Fruit fly (Drosophila melanogaster) whole organism, wandering third instar larva: ENCODE measurements around the gene sals.

Source experiments
- Abd-B ChIP-seq: fragments of >200 bp; optimal IDR thresholded peaks from 2 replicates; lab custom pipeline; 2017; ENCODE audit warnings: missing biosample characterization, missing genetic modification characterization
- CG9705 ChIP-seq: fragments of 200-800 bp; sonication (Bioruptor generic); optimal IDR thresholded peaks from 2 replicates; lab custom pipeline; 2018; ENCODE audit warnings: missing biosample characterization, mild to moderate bottlenecking, missing genetic modification characterization
- CrebA ChIP-seq: fragments of 200-800 bp; sonication (Bioruptor generic); optimal IDR thresholded peaks from 2 replicates; lab custom pipeline; 2016; ENCODE audit warnings: missing biosample characterization, mild to moderate bottlenecking, missing genetic modification characterization, borderline replicate concordance
- Dfd ChIP-seq: fragments of >200 bp; optimal IDR thresholded peaks from 2 replicates; lab custom pipeline; 2017; ENCODE audit warnings: missing biosample characterization, missing genetic modification characterization
- Dif ChIP-seq: fragments of 200-275, 200-300 bp; sonication (Bioruptor generic); optimal IDR thresholded peaks from 2 replicates; lab custom pipeline; 2018; ENCODE audit warnings: missing biosample characterization, missing genetic modification characterization; ENCODE audit not compliant: partially characterized antibody
- GATAd ChIP-seq: sonication (Bioruptor generic); optimal IDR thresholded peaks from 2 replicates; lab custom pipeline; 2016; ENCODE audit warnings: missing biosample characterization, missing genetic modification characterization
- HLH106 ChIP-seq: fragments of 200-800 bp; optimal IDR thresholded peaks from 3 replicates; lab custom pipeline; 2019; ENCODE audit warnings: missing biosample characterization, mild to moderate bottlenecking, missing genetic modification characterization, moderate library complexity
- Hnf4 ChIP-seq: fragments of 200-800 bp; sonication (Bioruptor generic); optimal IDR thresholded peaks from 2 replicates; lab custom pipeline; 2016; ENCODE audit warnings: missing biosample characterization, mild to moderate bottlenecking, missing genetic modification characterization
- Hr83 ChIP-seq: fragments of 200-300 bp; sonication (Bioruptor generic); optimal IDR thresholded peaks from 2 replicates; lab custom pipeline; 2016; ENCODE audit warnings: missing biosample characterization, mild to moderate bottlenecking, missing genetic modification characterization, moderate library complexity; ENCODE audit not compliant: poor library complexity, severe bottlenecking
- Mio ChIP-seq: sonication (Bioruptor generic); optimal IDR thresholded peaks from 2 replicates; lab custom pipeline; 2016; ENCODE audit warnings: missing biosample characterization, missing genetic modification characterization
- Myc ChIP-seq: fragments of >200 bp; optimal IDR thresholded peaks from 2 replicates; lab custom pipeline; 2017
- N ChIP-seq: fragments of >200 bp; optimal IDR thresholded peaks from 2 replicates; lab custom pipeline; 2018; ENCODE audit warnings: missing biosample characterization, missing external identifiers, missing genetic modification characterization
- OdsH ChIP-seq: fragments of 200-800 bp; sonication (Bioruptor generic); optimal IDR thresholded peaks from 2 replicates; lab custom pipeline; 2016; ENCODE audit warnings: missing biosample characterization, mild to moderate bottlenecking, missing genetic modification characterization
- Rel ChIP-seq, 2 experiments: fragments of 200-800 bp; sonication (Bioruptor generic) in 1 of 2; optimal IDR thresholded peaks; 2 replicates in 1 of 2; 3 replicates in 1 of 2; lab custom pipeline; 2016 to 2019; ENCODE audit warnings: mild to moderate bottlenecking in 2 of 2, missing biosample characterization in 2 of 2, missing genetic modification characterization in 2 of 2, moderate library complexity in 1 of 2
- Sp1 ChIP-seq: fragments of 200-800 bp; sonication (Bioruptor generic); optimal IDR thresholded peaks from 3 replicates; lab custom pipeline; 2019; ENCODE audit warnings: missing biosample characterization, mild to moderate bottlenecking, missing genetic modification characterization, moderate library complexity
- Vsx2 ChIP-seq: fragments of 200-300, 225-300 bp; sonication (Bioruptor generic); optimal IDR thresholded peaks from 2 replicates; lab custom pipeline; 2018; ENCODE audit warnings: missing biosample characterization, missing genetic modification characterization; ENCODE audit not compliant: partially characterized antibody
- br ChIP-seq: fragments of 200-800 bp; sonication (Bioruptor generic); optimal IDR thresholded peaks from 2 replicates; lab custom pipeline; 2016; ENCODE audit warnings: missing biosample characterization, missing genetic modification characterization
- dsf ChIP-seq: sonication (Bioruptor generic); optimal IDR thresholded peaks from 2 replicates; lab custom pipeline; 2016; ENCODE audit warnings: missing biosample characterization, missing genetic modification characterization, borderline replicate concordance
- ey ChIP-seq: fragments of 200-800 bp; sonication (Bioruptor generic); optimal IDR thresholded peaks from 2 replicates; lab custom pipeline; 2016; ENCODE audit warnings: missing biosample characterization, missing genetic modification characterization
- fru ChIP-seq: fragments of 200-800 bp; sonication (Bioruptor generic); optimal IDR thresholded peaks from 3 replicates; lab custom pipeline; 2016; ENCODE audit warnings: missing biosample characterization, mild to moderate bottlenecking, missing genetic modification characterization
- jim ChIP-seq: fragments of 175-275, 200-325 bp; sonication (Bioruptor generic); optimal IDR thresholded peaks from 2 replicates; lab custom pipeline; 2016; ENCODE audit warnings: missing biosample characterization, mild to moderate bottlenecking, missing genetic modification characterization
- lola ChIP-seq: fragments of >200 bp; optimal IDR thresholded peaks from 2 replicates; lab custom pipeline; 2017; ENCODE audit warnings: missing biosample characterization, missing genetic modification characterization
- pan ChIP-seq: fragments of >200 bp; optimal IDR thresholded peaks from 2 replicates; lab custom pipeline; 2017
- rgr ChIP-seq: fragments of 200-800 bp; sonication (Bioruptor generic); optimal IDR thresholded peaks from 3 replicates; lab custom pipeline; 2016; ENCODE audit warnings: missing biosample characterization, mild to moderate bottlenecking, missing genetic modification characterization
- sage ChIP-seq: fragments of 200-800 bp; sonication (Bioruptor generic); optimal IDR thresholded peaks from 2 replicates; lab custom pipeline; 2016; ENCODE audit warnings: missing biosample characterization, mild to moderate bottlenecking, missing genetic modification characterization
- sv ChIP-seq: fragments of 200-800 bp; sonication (Bioruptor generic); optimal IDR thresholded peaks from 3 replicates; lab custom pipeline; 2016; ENCODE audit warnings: missing biosample characterization, missing genetic modification characterization
- tai ChIP-seq: sonication (Bioruptor generic); optimal IDR thresholded peaks from 2 replicates; lab custom pipeline; 2016; ENCODE audit warnings: missing biosample characterization, missing genetic modification characterization
- usp ChIP-seq: fragments of >200 bp; optimal IDR thresholded peaks from 2 replicates; lab custom pipeline; 2017; ENCODE audit warnings: missing biosample characterization, missing genetic modification characterization
- woc ChIP-seq: sonication (Bioruptor generic); optimal IDR thresholded peaks from 2 replicates; lab custom pipeline; 2016; ENCODE audit warnings: missing biosample characterization, mild to moderate bottlenecking, missing genetic modification characterization

The sals gene

DNA sequence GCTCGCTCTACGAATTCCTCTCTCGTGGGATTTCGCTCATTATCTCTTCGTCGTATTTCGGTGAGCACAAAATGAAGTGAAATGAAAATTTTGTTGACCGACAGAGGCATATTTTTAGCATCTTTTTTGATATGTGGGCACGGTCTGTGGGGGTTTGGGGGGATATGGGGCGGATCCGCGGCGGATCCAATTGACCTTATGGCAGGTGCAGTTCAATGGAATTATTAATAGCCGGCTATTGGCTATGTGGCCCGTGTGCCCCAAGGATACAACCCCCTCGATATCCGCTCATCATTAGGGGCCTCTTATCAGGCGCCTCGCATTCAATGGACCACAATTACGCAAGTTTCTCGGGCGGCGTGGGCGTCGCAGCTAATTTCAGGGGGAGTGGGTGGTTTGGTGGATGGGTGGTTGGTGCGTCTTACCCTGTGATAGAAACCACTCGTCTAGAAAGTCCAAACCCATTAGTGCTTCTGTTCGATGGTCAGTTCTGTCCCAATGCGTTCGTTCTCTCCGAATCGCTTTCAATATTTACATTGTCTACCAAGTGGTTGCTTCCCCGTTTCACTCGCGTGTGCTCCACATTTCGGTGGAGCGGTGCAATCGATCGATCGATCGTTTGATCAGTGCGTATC, at the start of gene sals:
sals (minus strand) TSS at position 585 of the 635 bp plus-strand sequence.
- no peak for TF ChIP-seq Rel (GFP tag; optimal IDR thresholded peaks at IDR 0.05; lab: Kevin White, UChicago)
- no peak for TF ChIP-seq Rel (tag; optimal IDR thresholded peaks at IDR 0.05; lab: Kevin White, UChicago)
- TF ChIP-seq rgr (GFP tag; lab: Kevin White, UChicago): no peak
- no peak for TF ChIP-seq br (GFP tag; lab: Kevin White, UChicago)
- no peak for TF ChIP-seq CrebA (GFP tag; lab: Kevin White, UChicago)
- no peak for TF ChIP-seq ey

DNA sequence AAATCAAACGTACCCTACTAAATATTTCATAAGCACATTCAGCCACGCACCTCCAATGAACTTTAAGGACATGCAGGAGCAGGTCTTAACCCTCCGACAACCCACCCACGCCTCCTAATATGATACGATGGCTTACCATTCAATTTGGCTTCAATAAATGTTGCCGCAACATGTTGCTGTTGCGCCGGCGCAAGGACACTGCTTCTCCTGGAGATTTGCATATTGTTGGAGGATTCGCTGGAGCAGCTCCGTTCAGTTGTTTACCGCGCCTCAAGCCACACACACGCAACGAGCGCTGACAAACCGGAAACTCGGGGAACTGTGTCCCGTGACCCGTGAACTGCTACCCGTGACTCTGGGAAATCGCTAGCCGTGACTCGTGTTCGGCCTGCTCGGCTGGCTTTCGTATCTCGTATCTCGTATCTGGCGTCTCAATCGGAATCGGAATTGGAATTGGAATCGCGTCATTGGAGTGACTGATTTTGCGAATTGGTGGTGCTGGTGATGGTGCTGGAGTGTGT, 48.2 kb upstream of the sals start, which contains the start of gene dpr5:
dpr5 (plus strand) TSS at position 270 of the 521 bp plus-strand sequence.
- TF ChIP-seq pan (lab: Kevin White, UChicago) (no peak), rgr (GFP tag; lab: Kevin White, UChicago) (no peak), dsf (no peak), Dfd (GFP tag; lab: Kevin White, UChicago) (no peak), Mio (no peak), br (GFP tag; lab: Kevin White, UChicago) (no peak), Hr83 (no peak), CrebA (GFP tag; lab: Kevin White, UChicago) (no peak)
- TF ChIP-seq, all 38 proteins: peak for 0

DNA sequence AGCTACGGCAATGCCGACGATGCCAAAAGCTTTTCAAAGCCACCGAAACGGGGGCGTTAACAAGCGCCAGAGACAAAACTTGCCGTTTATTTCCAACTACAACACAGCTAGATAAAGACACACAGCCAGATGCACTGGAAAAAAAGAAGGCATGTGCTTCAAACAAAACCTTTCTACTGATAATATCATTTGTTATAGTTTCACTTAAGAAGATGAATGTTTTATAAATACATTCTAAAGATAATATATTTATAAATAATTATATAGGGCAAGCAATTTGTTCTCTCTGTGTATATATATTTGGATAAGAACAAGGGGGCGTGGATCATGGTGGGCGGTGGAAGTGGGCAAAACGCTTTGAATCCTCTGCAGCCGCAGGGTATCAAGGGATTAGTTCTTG, 38.7 kb upstream of the sals start:
- TF ChIP-seq pan (lab: Kevin White, UChicago) (no peak), sv (GFP tag; lab: Kevin White, UChicago) (no peak), tai (GFP tag; lab: Kevin White, UChicago) (no peak), CG9705 (no peak), Sp1 (no peak), Vsx2 (GFP tag; lab: Kevin White, UChicago) (no peak), jim (GFP tag; lab: Kevin White, UChicago) (no peak), lola (GFP tag; lab: Kevin White, UChicago) (no peak), HLH106 (tag; lab: Kevin White, UChicago) (no peak), Rel (GFP tag; optimal IDR thresholded peaks at IDR 0.05; lab: Kevin White, UChicago) (no peak), Rel (tag; optimal IDR thresholded peaks at IDR 0.05; lab: Kevin White, UChicago) (no peak), fru (GFP tag; lab: Kevin White, UChicago) (no peak)
- TF ChIP-seq, all 38 proteins: peak for 0

DNA sequence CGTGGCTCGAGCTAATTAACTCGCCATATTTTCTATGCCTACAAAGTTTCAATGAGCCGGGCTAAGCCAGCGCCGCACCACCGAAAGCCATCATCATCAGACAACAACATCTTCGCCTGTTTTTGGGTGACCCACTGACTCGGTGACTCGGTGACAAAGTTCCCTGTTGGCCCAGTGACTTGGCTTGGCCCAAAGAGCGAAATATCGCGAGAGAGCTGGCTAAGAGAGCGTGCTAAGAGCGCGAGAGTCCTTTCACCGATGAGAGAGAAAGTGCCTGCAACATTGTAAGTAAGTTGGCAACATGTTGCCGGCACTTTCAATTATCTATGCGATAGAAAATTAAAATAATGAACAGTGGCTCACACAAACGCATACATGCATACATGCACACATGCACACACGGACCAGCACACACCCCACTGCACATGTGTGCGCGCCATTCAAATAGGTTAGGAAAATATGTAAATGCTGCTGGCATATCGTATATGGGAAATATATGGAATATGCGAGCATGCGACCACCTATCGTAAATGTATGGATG, 31.8 kb upstream of the sals start:
- no peak for TF ChIP-seq jim (GFP tag; lab: Kevin White, UChicago)

DNA sequence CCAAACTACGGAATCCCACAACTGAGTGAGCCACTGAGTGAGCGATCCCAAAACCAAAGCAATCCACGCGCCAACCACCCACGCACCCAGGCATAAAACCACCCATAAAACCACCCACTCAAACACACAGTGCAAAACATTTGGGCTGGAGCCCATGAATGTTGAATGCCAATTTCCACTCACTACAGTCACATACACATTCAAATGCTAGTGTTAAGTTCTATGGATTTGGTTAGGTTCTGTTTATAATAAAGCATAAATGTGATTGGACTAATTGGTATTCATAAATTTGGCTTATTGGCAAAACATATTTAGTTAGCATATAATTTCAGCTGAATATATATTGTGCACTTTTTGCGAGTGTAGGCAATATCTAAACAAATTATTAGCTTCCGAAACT, 18.2 kb upstream of the sals start:
- no peak for TF ChIP-seq OdsH (GFP tag; lab: Kevin White, UChicago)
- TF ChIP-seq CG9705: no peak
- no peak for TF ChIP-seq rgr (GFP tag; lab: Kevin White, UChicago)
- no peak for TF ChIP-seq Dif
- no peak for TF ChIP-seq N (GFP tag; lab: Kevin White, UChicago)
- no peak for TF ChIP-seq woc (GFP tag; lab: Kevin White, UChicago)
- no peak for TF ChIP-seq Mio
- no peak for TF ChIP-seq tai (GFP tag; lab: Kevin White, UChicago)
- TF ChIP-seq Hnf4: no peak
- TF ChIP-seq usp (GFP tag; lab: Kevin White, UChicago): no peak
- TF ChIP-seq sv (GFP tag; lab: Kevin White, UChicago): no peak
- TF ChIP-seq jim (GFP tag; lab: Kevin White, UChicago): no peak
- TF ChIP-seq sage (GFP tag; lab: Kevin White, UChicago): no peak
- TF ChIP-seq Sp1: no peak
- TF ChIP-seq Abd-B (GFP tag; lab: Kevin White, UChicago): no peak
- TF ChIP-seq GATAd (GFP tag; lab: Kevin White, UChicago): no peak
- no peak for TF ChIP-seq Hr83
- TF ChIP-seq Vsx2 (GFP tag; lab: Kevin White, UChicago): no peak
- no peak for TF ChIP-seq Myc (lab: Kevin White, UChicago)
